Fruit fly (Drosophila melanogaster): ENCODE data around the gene out.

The out gene

dm6 chrX:19323835-19324133 is 1.9 kb upstream of the out start (continued):
- TF ChIP-seq ham (GFP tag; IDR thresholded peaks at IDR 0.05): peak; percentile 67; the same call in 1 of the 2 replicates
- no peak for TF ChIP-seq gfzf (GFP tag; optimal IDR thresholded peaks at IDR 0.05)
- TF ChIP-seq insv (GFP tag; optimal IDR thresholded peaks at IDR 0.05): no peak
- peak; percentile 64 for TF ChIP-seq CG2202 (tag; optimal IDR thresholded peaks at IDR 0.05)
- TF ChIP-seq Meics (GFP tag; optimal IDR thresholded peaks at IDR 0.05): peak; percentile 86
- TF ChIP-seq zf30C (GFP tag; optimal IDR thresholded peaks at IDR 0.05): peak; percentile 82
- TF ChIP-seq HLH3B (GFP tag; IDR thresholded peaks at IDR 0.05): peak; percentile 66; the same call in 1 of the 2 replicates
- peak; percentile 71 for TF ChIP-seq CG31224 (GFP tag; IDR thresholded peaks at IDR 0.05)
- TF ChIP-seq peb (GFP tag; IDR thresholded peaks at IDR 0.05): peak; percentile 65
- TF ChIP-seq Dip3 (GFP tag; optimal IDR thresholded peaks at IDR 0.05): peak; percentile 81
- peak; percentile 91 for TF ChIP-seq Fer1 (GFP tag; optimal IDR thresholded peaks at IDR 0.05)

dm6 chrX:19322945-19323834 is 1.3 kb upstream of the out start:
- TF ChIP-seq Kr (GFP tag; optimal IDR thresholded peaks at IDR 0.05) (no peak), Side (GFP tag; optimal IDR thresholded peaks at IDR 0.05) (no peak), Chrac-16 (GFP tag; optimal IDR thresholded peaks at IDR 0.05) (no peak), Dbx (GFP tag; IDR thresholded peaks at IDR 0.05) (no peak), dmrt11E (tag; optimal IDR thresholded peaks at IDR 0.05) (peak; percentile 57), corto (GFP tag; optimal IDR thresholded peaks at IDR 0.05) (no peak), ranshi (GFP tag; IDR thresholded peaks at IDR 0.05) (peak; percentile 16; the same call in 1 of the 2 replicates), CG11456 (GFP tag; IDR thresholded peaks at IDR 0.05) (0 out of 3 replicates have a peak, but pooled peaks have one; percentile 19), stc (GFP tag; IDR thresholded peaks at IDR 0.05) (no peak), abd-A (tag; optimal IDR thresholded peaks at IDR 0.05) (no peak), CG6813 (GFP tag; optimal IDR thresholded peaks at IDR 0.05) (no peak), Awh (GFP tag; IDR thresholded peaks at IDR 0.05) (0 out of 2 replicates have a peak, but pooled peaks have one; percentile 24), nerfin-1 (tag; optimal IDR thresholded peaks at IDR 0.05) (no peak), CG9876 (GFP tag; optimal IDR thresholded peaks at IDR 0.05) (no peak), C15 (GFP tag; IDR thresholded peaks at IDR 0.05) (no peak), gem (tag; optimal IDR thresholded peaks at IDR 0.05) (no peak), nom (GFP tag; optimal IDR thresholded peaks at IDR 0.05) (no peak), CG17829 (tag; optimal IDR thresholded peaks at IDR 0.05) (no peak), Med (GFP tag) (peak; percentile 54), CG18262 (tag; optimal IDR thresholded peaks at IDR 0.05) (peak; percentile 13), Abd-B (GFP tag; optimal IDR thresholded peaks at IDR 0.05) (no peak), Lhr (GFP tag; optimal IDR thresholded peaks at IDR 0.05) (no peak), sens (GFP tag) (peak; percentile 33), CG16815 (GFP tag; optimal IDR thresholded peaks at IDR 0.05) (peak; percentile 34), dysf (GFP tag; IDR thresholded peaks at IDR 0.05) (no peak), CG14441 (GFP tag; IDR thresholded peaks at IDR 0.05) (peak; percentile 32; the same call in 1 of the 2 replicates), CG15696 (tag; optimal IDR thresholded peaks at IDR 0.05) (peak; percentile 63), CG1832 (GFP tag; optimal IDR thresholded peaks at IDR 0.05) (no peak), knrl (GFP tag; IDR thresholded peaks at IDR 0.05; ENCODE audit: partially characterized antibody) (peak; percentile 25; the same call in 1 of the 3 replicates), CG10979 (tag; optimal IDR thresholded peaks at IDR 0.05) (peak; percentile 39), dimm (GFP tag; IDR thresholded peaks at IDR 0.05) (no peak), B-H1 (GFP tag; IDR thresholded peaks at IDR 0.05) (no peak), CG13424 (tag; optimal IDR thresholded peaks at IDR 0.05) (no peak), crp (GFP tag; optimal IDR thresholded peaks at IDR 0.05) (no peak), CG4404 (GFP tag; IDR thresholded peaks at IDR 0.05) (peak; percentile 53), run (tag; optimal IDR thresholded peaks at IDR 0.05) (no peak), ap (GFP tag; IDR thresholded peaks at IDR 0.05) (no peak)

Data from whole organism, embryonic.